Fruit fly (Drosophila melanogaster) whole organism, embryonic: ENCODE measurements around the gene CG6040.

Experiments used
- BEAF-32 ChIP-seq: fragments of 200-800 bp; sonication (Bioruptor generic); optimal IDR thresholded peaks from 3 replicates; lab custom pipeline; 2017; ENCODE audit warnings: missing biosample characterization, missing genetic modification characterization, mild to moderate bottlenecking, moderate library complexity, missing genetic modification reagents
- CG12942 ChIP-seq: fragments of 200-800 bp; sonication (Bioruptor generic); optimal IDR thresholded peaks from 3 replicates; lab custom pipeline; 2016; ENCODE audit warnings: missing biosample characterization, missing genetic modification characterization
- CG13287 ChIP-seq: fragments of 200-800 bp; sonication (Bioruptor generic); IDR thresholded peaks from 2 replicates; pipeline ENCODE4 v1.3.6; 2022; ENCODE audit warnings: missing biosample characterization, missing genetic modification characterization; ENCODE audit not compliant: partially characterized antibody
- CG17385 ChIP-seq: fragments of 200-800 bp; sonication (Bioruptor generic); optimal IDR thresholded peaks from 3 replicates; lab custom pipeline; 2018; ENCODE audit warnings: missing biosample characterization, mild to moderate bottlenecking, missing genetic modification characterization
- CG17568 ChIP-seq: fragments of 200-800 bp; sonication (Bioruptor generic); optimal IDR thresholded peaks from 2 replicates; lab custom pipeline; 2018; ENCODE audit warnings: missing biosample characterization, mild to moderate bottlenecking, missing genetic modification characterization, moderate library complexity
- CG17612 ChIP-seq: fragments of 200-800 bp; sonication (Bioruptor generic); IDR thresholded peaks from 2 replicates; pipeline ENCODE4 v1.3.6; 2022; ENCODE audit warnings: missing biosample characterization, missing genetic modification characterization
- CG18011 ChIP-seq: fragments of 200-800 bp; sonication (Bioruptor generic); optimal IDR thresholded peaks from 2 replicates; lab custom pipeline; 2017; ENCODE audit warnings: missing biosample characterization, missing genetic modification characterization, mild to moderate bottlenecking, moderate library complexity, missing genotype
- CG2712 ChIP-seq: fragments of 200-800 bp; optimal IDR thresholded peaks from 3 replicates; lab custom pipeline; 2019; ENCODE audit warnings: missing biosample characterization, mild to moderate bottlenecking, missing genetic modification characterization, moderate library complexity
- CG31224 ChIP-seq: fragments of 200-800 bp; sonication (Bioruptor generic); IDR thresholded peaks from 2 replicates; pipeline ENCODE4 v1.3.6; 2022; ENCODE audit warnings: missing biosample characterization, missing genetic modification characterization
- CG3163 ChIP-seq: fragments of 200-800 bp; sonication (Bioruptor generic); optimal IDR thresholded peaks from 3 replicates; lab custom pipeline; 2016; ENCODE audit warnings: missing biosample characterization, missing genetic modification characterization
- CG3281 ChIP-seq: fragments of 200-800 bp; sonication (Bioruptor generic); optimal IDR thresholded peaks from 3 replicates; lab custom pipeline; 2017; ENCODE audit warnings: missing biosample characterization, mild to moderate bottlenecking, missing genetic modification characterization
- CG4360 ChIP-seq: fragments of 200-800 bp; sonication (Bioruptor generic); IDR thresholded peaks from 2 replicates; pipeline ENCODE4 v1.3.6; 2022; ENCODE audit warnings: missing biosample characterization, missing genetic modification characterization
- CG8089 ChIP-seq: fragments of 200-800 bp; sonication (Bioruptor generic); optimal IDR thresholded peaks from 3 replicates; lab custom pipeline; 2016; ENCODE audit warnings: missing biosample characterization, missing genetic modification characterization
- CoRest ChIP-seq: fragments of 200-800 bp; sonication (Bioruptor generic); optimal IDR thresholded peaks from 3 replicates; lab custom pipeline; 2018; ENCODE audit warnings: missing biosample characterization, mild to moderate bottlenecking, missing genetic modification characterization, moderate library complexity
- Dbx ChIP-seq: fragments of 200-800 bp; sonication (Bioruptor generic); IDR thresholded peaks from 3 replicates; pipeline ENCODE4 v1.3.6; 2022; ENCODE audit warnings: missing biosample characterization, missing genetic modification characterization
- Deaf1 ChIP-seq: fragments of 200-800 bp; optimal IDR thresholded peaks from 3 replicates; lab custom pipeline; 2019; ENCODE audit warnings: missing biosample characterization, mild to moderate bottlenecking, missing genetic modification characterization, moderate library complexity
- Dll ChIP-seq: fragments of 200-800 bp; sonication (Bioruptor generic); IDR thresholded peaks from 4 replicates; pipeline ENCODE4 v1.3.6; 2022; ENCODE audit warnings: missing biosample characterization, missing genetic modification characterization; ENCODE audit not compliant: partially characterized antibody
- Drgx ChIP-seq: fragments of 200-800 bp; sonication (Bioruptor generic); IDR thresholded peaks from 2 replicates; pipeline ENCODE4 v1.3.6; 2022; ENCODE audit warnings: missing biosample characterization, missing genetic modification characterization
- MESR4 ChIP-seq: fragments of 200-800 bp; sonication (Bioruptor generic); optimal IDR thresholded peaks from 2 replicates; lab custom pipeline; 2018; ENCODE audit warnings: missing biosample characterization, mild to moderate bottlenecking, missing genetic modification characterization, moderate library complexity
- Rfx ChIP-seq: fragments of 200-800 bp; sonication (Bioruptor generic); IDR thresholded peaks from 2 replicates; pipeline ENCODE4 v1.3.6; 2022; ENCODE audit warnings: missing biosample characterization, missing genetic modification characterization
- Spps ChIP-seq: fragments of 200-800 bp; sonication (Bioruptor generic); optimal IDR thresholded peaks from 2 replicates; lab custom pipeline; 2018; ENCODE audit warnings: missing biosample characterization, mild to moderate bottlenecking, missing genetic modification characterization
- Tbp ChIP-seq: fragments of >200 bp; optimal IDR thresholded peaks from 2 replicates; lab custom pipeline; 2018; ENCODE audit warnings: missing biosample characterization, missing genetic modification characterization
- Trl ChIP-seq, 3 experiments: fragments of >200 bp in 2 of 3; fragments of 200-800 bp in 1 of 3; sonication (Bioruptor generic) in 1 of 3; optimal IDR thresholded peaks; 2 replicates in 1 of 3; 3 replicates in 2 of 3; lab custom pipeline; 2016 to 2017; ENCODE audit warnings: missing biosample characterization in 1 of 3, missing genetic modification characterization in 1 of 3
- Usf ChIP-seq: fragments of 200-800 bp; sonication (Bioruptor generic); optimal IDR thresholded peaks from 2 replicates; lab custom pipeline; 2017; ENCODE audit warnings: missing genotype, missing biosample characterization, missing genetic modification characterization
- abd-A ChIP-seq: fragments of 200-800 bp; sonication (Bioruptor generic); optimal IDR thresholded peaks from 3 replicates; lab custom pipeline; 2019; ENCODE audit warnings: missing biosample characterization, mild to moderate bottlenecking, missing genetic modification characterization, moderate library complexity
- ap ChIP-seq: fragments of 200-800 bp; sonication (Bioruptor generic); IDR thresholded peaks from 2 replicates; pipeline ENCODE4 v1.3.6; 2022; ENCODE audit warnings: missing biosample characterization, missing genetic modification characterization
- az2 ChIP-seq: fragments of 200-800 bp; sonication (Bioruptor generic); optimal IDR thresholded peaks from 3 replicates; lab custom pipeline; 2016; ENCODE audit warnings: missing biosample characterization, missing genetic modification characterization
- bsh ChIP-seq, 2 experiments: fragments of 200-800 bp; sonication (Bioruptor generic); optimal IDR thresholded peaks; 2 replicates each; lab custom pipeline; 2017 to 2018; ENCODE audit warnings: mild to moderate bottlenecking in 2 of 2, missing biosample characterization in 2 of 2, missing genetic modification characterization in 2 of 2, moderate library complexity in 1 of 2
- cg ChIP-seq: fragments of 200-800 bp; sonication (Bioruptor generic); optimal IDR thresholded peaks from 3 replicates; lab custom pipeline; 2019; ENCODE audit warnings: missing biosample characterization, mild to moderate bottlenecking, missing genetic modification characterization, moderate library complexity
- chinmo ChIP-seq: fragments of 200-800 bp; sonication (Bioruptor generic); IDR thresholded peaks from 4 replicates; pipeline ENCODE4 v1.3.6; 2022; ENCODE audit warnings: missing biosample characterization, missing genetic modification characterization; ENCODE audit not compliant: partially characterized antibody
- ci ChIP-seq: fragments of 200-800 bp; sonication (Bioruptor generic); IDR thresholded peaks from 3 replicates; pipeline ENCODE4 v1.3.6; 2022; ENCODE audit warnings: missing biosample characterization, missing genetic modification characterization
- corto ChIP-seq: fragments of 200-800 bp; sonication (Bioruptor generic); optimal IDR thresholded peaks from 2 replicates; lab custom pipeline; 2016; ENCODE audit warnings: missing biosample characterization, mild to moderate bottlenecking, missing genetic modification characterization, moderate library complexity
- ems ChIP-seq: fragments of 200-800 bp; sonication (Bioruptor generic); optimal IDR thresholded peaks from 3 replicates; lab custom pipeline; 2016; ENCODE audit warnings: missing biosample characterization, missing genetic modification characterization
- en ChIP-seq: fragments of 200-800 bp; sonication (Bioruptor generic); optimal IDR thresholded peaks from 2 replicates; lab custom pipeline; 2016; ENCODE audit warnings: missing biosample characterization, missing genetic modification characterization
- fd102C ChIP-seq: fragments of 200-800 bp; sonication (Bioruptor generic); optimal IDR thresholded peaks from 2 replicates; lab custom pipeline; 2018; ENCODE audit warnings: missing biosample characterization, mild to moderate bottlenecking, missing genetic modification characterization, moderate library complexity
- grau ChIP-seq: fragments of 200-800 bp; optimal IDR thresholded peaks from 3 replicates; lab custom pipeline; 2019; ENCODE audit warnings: missing biosample characterization, mild to moderate bottlenecking, missing genetic modification characterization, moderate library complexity
- gsb-n ChIP-seq: fragments of 200-800 bp; sonication (Bioruptor generic); optimal IDR thresholded peaks from 3 replicates; lab custom pipeline; 2018; ENCODE audit warnings: missing biosample characterization, mild to moderate bottlenecking, missing genetic modification characterization
- ind ChIP-seq: fragments of 200-800 bp; sonication (Bioruptor generic); optimal IDR thresholded peaks from 3 replicates; lab custom pipeline; 2016; ENCODE audit warnings: missing biosample characterization, missing genetic modification characterization
- knrl ChIP-seq: fragments of 200-800 bp; sonication (Bioruptor generic); IDR thresholded peaks from 3 replicates; pipeline ENCODE4 v1.3.6; 2022; ENCODE audit warnings: missing biosample characterization, missing genetic modification characterization; ENCODE audit not compliant: partially characterized antibody
- nom ChIP-seq: fragments of 200-800 bp; sonication (Bioruptor generic); optimal IDR thresholded peaks from 2 replicates; lab custom pipeline; 2017; ENCODE audit warnings: missing biosample characterization, missing genetic modification characterization, mild to moderate bottlenecking, moderate library complexity, missing genetic modification reagents
- org-1 ChIP-seq: fragments of 200-800 bp; sonication (Bioruptor generic); optimal IDR thresholded peaks from 2 replicates; lab custom pipeline; 2017; ENCODE audit warnings: missing biosample characterization, missing genetic modification characterization
- peb ChIP-seq: fragments of 200-800 bp; sonication (Bioruptor generic); IDR thresholded peaks from 2 replicates; pipeline ENCODE4 v1.3.6; 2022; ENCODE audit warnings: missing biosample characterization, missing genetic modification characterization
- psq ChIP-seq: fragments of 200-800 bp; sonication (Bioruptor generic); optimal IDR thresholded peaks from 2 replicates; lab custom pipeline; 2017; ENCODE audit warnings: missing biosample characterization, missing genetic modification characterization
- rib ChIP-seq: fragments of 200-800 bp; sonication (Bioruptor generic); IDR thresholded peaks from 2 replicates; pipeline ENCODE4 v1.3.6; 2022; ENCODE audit warnings: missing biosample characterization, missing genetic modification characterization
- seq ChIP-seq: fragments of 200-800 bp; sonication (Bioruptor generic); IDR thresholded peaks from 2 replicates; pipeline ENCODE4 v1.3.6; 2022; ENCODE audit warnings: missing biosample characterization, missing genetic modification characterization
- sqz ChIP-seq: fragments of 200-800 bp; sonication (Bioruptor generic); optimal IDR thresholded peaks from 3 replicates; lab custom pipeline; 2018; ENCODE audit warnings: missing biosample characterization, mild to moderate bottlenecking, missing genetic modification characterization
- ttk ChIP-seq: fragments of 200-800 bp; sonication (Bioruptor generic); IDR thresholded peaks from 2 replicates; pipeline ENCODE4 v2.1.2; 2022; ENCODE audit warnings: missing biosample characterization, missing genetic modification characterization
- unc-4 ChIP-seq: fragments of 200-800 bp; sonication (Bioruptor generic); IDR thresholded peaks from 2 replicates; pipeline ENCODE4 v1.3.6; 2022; ENCODE audit warnings: missing biosample characterization, missing genetic modification characterization; ENCODE audit not compliant: partially characterized antibody
- zf30C ChIP-seq: fragments of 200-800 bp; sonication (Bioruptor generic); optimal IDR thresholded peaks from 3 replicates; lab custom pipeline; 2018; ENCODE audit warnings: missing biosample characterization, mild to moderate bottlenecking, missing genetic modification characterization

CG6040 gene

dm6 chr3R:19165620-19166055, 68.9 kb downstream of the CG6040 start (continued):
- TF ChIP-seq seq (GFP tag; lab: Robert Waterston, UW): peak; percentile 43; the same call in 1 of the 2 replicates
- TF ChIP-seq Deaf1 (tag; lab: Kevin White, UChicago): peak; percentile 69
- peak; percentile 74 for TF ChIP-seq cg
- TF ChIP-seq ap (GFP tag; lab: Robert Waterston, UW): no peak
- peak; percentile 82; the same call in 2 of the 4 replicates for TF ChIP-seq chinmo
- peak; percentile 64 for TF ChIP-seq abd-A
- peak; percentile 31; the same call in 1 of the 2 replicates for TF ChIP-seq unc-4 (GFP tag; lab: Robert Waterston, UW)
- no peak for TF ChIP-seq grau (tag; lab: Kevin White, UChicago)
- peak; percentile 47; the same call in 1 of the 4 replicates for TF ChIP-seq Dll (GFP tag; lab: Robert Waterston, UW)
- TF ChIP-seq rib (GFP tag; lab: Robert Waterston, UW): peak; percentile 44; the same call in 1 of the 2 replicates
- TF ChIP-seq Drgx (GFP tag; lab: Robert Waterston, UW): peak; percentile 67
- TF ChIP-seq corto (GFP tag; lab: Kevin White, UChicago): peak; percentile 53
- peak; percentile 97 for TF ChIP-seq CG4360 (GFP tag; lab: Robert Waterston, UW)
- TF ChIP-seq bsh (GFP tag; optimal IDR thresholded peaks at IDR 0.05; lab: Kevin White, UChicago): peak in 1 of 2 experiments; percentile 56
- no peak for TF ChIP-seq CG17612 (GFP tag; lab: Robert Waterston, UW)
- peak; percentile 98 for TF ChIP-seq CG3163 (GFP tag; lab: Kevin White, UChicago)
- TF ChIP-seq CG13287 (GFP tag; lab: Robert Waterston, UW): peak; percentile 40
- peak; percentile 22; the same call in 1 of the 2 replicates for TF ChIP-seq Rfx (GFP tag; lab: Robert Waterston, UW)
- TF ChIP-seq sqz (GFP tag; lab: Kevin White, UChicago): peak; percentile 100
- TF ChIP-seq Trl (optimal IDR thresholded peaks at IDR 0.05; lab: Kevin White, UChicago): peak; percentile 96 to 100
- peak; percentile 24 for TF ChIP-seq Trl (GFP tag; optimal IDR thresholded peaks at IDR 0.05; lab: Kevin White, UChicago)
- no peak for TF ChIP-seq org-1
- TF ChIP-seq CG17568 (GFP tag; lab: Kevin White, UChicago): peak; percentile 41
- no peak for TF ChIP-seq ems (GFP tag; lab: Kevin White, UChicago)
- TF ChIP-seq CG2712 (tag; lab: Kevin White, UChicago): peak; percentile 5
- TF ChIP-seq zf30C (GFP tag; lab: Kevin White, UChicago): peak; percentile 7
- peak; percentile 40 for TF ChIP-seq CG17385
- TF ChIP-seq Tbp: no peak
- TF ChIP-seq nom (GFP tag; lab: Kevin White, UChicago): peak; percentile 48
- no peak for TF ChIP-seq ttk (GFP tag; lab: Robert Waterston, UW)

dm6 chr3R:19166077-19166778, 69.5 kb downstream of the CG6040 start:
- TF ChIP-seq CG31224 (GFP tag; lab: Robert Waterston, UW): no peak
- TF ChIP-seq peb: no peak
- peak; percentile 32 for TF ChIP-seq psq (GFP tag; lab: Kevin White, UChicago)
- TF ChIP-seq gsb-n: peak; percentile 1
- no peak for TF ChIP-seq cg
- peak; percentile 62 for TF ChIP-seq az2 (GFP tag; lab: Kevin White, UChicago)
- TF ChIP-seq Spps (tag; lab: Kevin White, UChicago): no peak
- no peak for TF ChIP-seq knrl
- TF ChIP-seq CG18011 (GFP tag; lab: Kevin White, UChicago): no peak
- no peak for TF ChIP-seq ind (GFP tag; lab: Kevin White, UChicago)
- TF ChIP-seq fd102C: no peak
- TF ChIP-seq en (GFP tag; lab: Kevin White, UChicago): no peak
- TF ChIP-seq CG8089 (GFP tag; lab: Kevin White, UChicago): no peak
- TF ChIP-seq CG3281 (GFP tag; lab: Kevin White, UChicago): no peak
- no peak for TF ChIP-seq CoRest (tag; lab: Kevin White, UChicago)
- no peak for TF ChIP-seq Dbx (GFP tag; lab: Robert Waterston, UW)
- TF ChIP-seq MESR4 (GFP tag; lab: Kevin White, UChicago): no peak
- no peak for TF ChIP-seq Usf (GFP tag; lab: Kevin White, UChicago)
- no peak for TF ChIP-seq ci
- no peak for TF ChIP-seq BEAF-32 (GFP tag; lab: Kevin White, UChicago)
- no peak for TF ChIP-seq CG12942 (GFP tag; lab: Kevin White, UChicago)
